Fruit fly (Drosophila melanogaster) whole organism, embryonic: ENCODE results near the gene plum.
A peak's percentile ranks its signal among the peaks of the same experiment; 100 is the strongest.

Source experiments
- B-H2 ChIP-seq: fragments of 200-800 bp; sonication (Bioruptor generic); optimal IDR thresholded peaks from 2 replicates; lab custom pipeline; 2018; ENCODE audit warnings: missing biosample characterization, mild to moderate bottlenecking, missing genetic modification characterization
- CG10321 ChIP-seq: fragments of 200-800 bp; sonication (Bioruptor generic); IDR thresholded peaks from 2 replicates; pipeline ENCODE4 v1.3.6; 2022; ENCODE audit warnings: missing biosample characterization, missing genetic modification characterization
- CG11456 ChIP-seq: fragments of 200-800 bp; sonication (Bioruptor generic); IDR thresholded peaks from 3 replicates; pipeline ENCODE4 v1.3.6; 2022; ENCODE audit warnings: missing biosample characterization, missing genetic modification characterization
- CG11504 ChIP-seq: fragments of 200-800 bp; sonication (Bioruptor generic); optimal IDR thresholded peaks from 3 replicates; lab custom pipeline; 2019; ENCODE audit warnings: missing biosample characterization, mild to moderate bottlenecking, missing genetic modification characterization, moderate library complexity
- CG11723 ChIP-seq: fragments of 200-800 bp; sonication (Bioruptor generic); optimal IDR thresholded peaks from 2 replicates; lab custom pipeline; 2017; ENCODE audit warnings: missing biosample characterization, mild to moderate bottlenecking, missing genetic modification characterization
- CG12219 ChIP-seq: fragments of 200-800 bp; sonication (Bioruptor generic); optimal IDR thresholded peaks from 3 replicates; lab custom pipeline; 2018; ENCODE audit warnings: missing biosample characterization, mild to moderate bottlenecking, missing genetic modification characterization
- CG12942 ChIP-seq: fragments of 200-800 bp; sonication (Bioruptor generic); optimal IDR thresholded peaks from 3 replicates; lab custom pipeline; 2016; ENCODE audit warnings: missing biosample characterization, missing genetic modification characterization
- CG15514 ChIP-seq: fragments of 200-800 bp; sonication (Bioruptor generic); optimal IDR thresholded peaks from 3 replicates; lab custom pipeline; 2017; ENCODE audit warnings: missing biosample characterization, missing genetic modification characterization, mild to moderate bottlenecking, moderate library complexity, missing genetic modification reagents
- CG15601 ChIP-seq: fragments of 200-800 bp; sonication (Bioruptor generic); optimal IDR thresholded peaks from 3 replicates; lab custom pipeline; 2019; ENCODE audit warnings: missing biosample characterization, mild to moderate bottlenecking, missing genetic modification characterization, moderate library complexity
- CG17361 ChIP-seq: fragments of 200-800 bp; sonication (Bioruptor generic); IDR thresholded peaks from 3 replicates; pipeline ENCODE4 v1.3.6; 2022; ENCODE audit warnings: missing biosample characterization, missing genetic modification characterization
- CG2120 ChIP-seq: fragments of 200-800 bp; sonication (Bioruptor generic); optimal IDR thresholded peaks from 3 replicates; lab custom pipeline; 2016; ENCODE audit warnings: missing biosample characterization, missing genetic modification characterization
- CG30020 ChIP-seq: fragments of 200-800 bp; optimal IDR thresholded peaks from 2 replicates; lab custom pipeline; 2019; ENCODE audit warnings: missing biosample characterization, mild to moderate bottlenecking, missing genetic modification characterization, moderate library complexity
- CG3163 ChIP-seq: fragments of 200-800 bp; sonication (Bioruptor generic); optimal IDR thresholded peaks from 3 replicates; lab custom pipeline; 2016; ENCODE audit warnings: missing biosample characterization, missing genetic modification characterization
- CG3847 ChIP-seq: fragments of 200-800 bp; sonication (Bioruptor generic); IDR thresholded peaks from 2 replicates; pipeline ENCODE4 v1.3.6; 2022; ENCODE audit warnings: missing biosample characterization, missing genetic modification characterization
- CG42726 ChIP-seq: fragments of 200-800 bp; sonication (Bioruptor generic); IDR thresholded peaks from 2 replicates; pipeline ENCODE4 v1.3.6; 2022; ENCODE audit warnings: missing biosample characterization, missing genetic modification characterization; ENCODE audit not compliant: partially characterized antibody
- CG4282 ChIP-seq: fragments of 200-800 bp; sonication (Bioruptor generic); optimal IDR thresholded peaks from 2 replicates; lab custom pipeline; 2016; ENCODE audit warnings: missing biosample characterization, missing genetic modification characterization
- CG7357 ChIP-seq: fragments of 200-800 bp; sonication (Bioruptor generic); IDR thresholded peaks from 3 replicates; pipeline ENCODE4 v1.3.6; 2022; ENCODE audit warnings: missing biosample characterization, missing genetic modification characterization
- CG7556 ChIP-seq: fragments of 200-800 bp; sonication (Bioruptor generic); optimal IDR thresholded peaks from 2 replicates; lab custom pipeline; 2017; ENCODE audit warnings: missing biosample characterization, mild to moderate bottlenecking, missing genetic modification characterization
- CG8290 ChIP-seq, 3 experiments: fragments of 200-800 bp; sonication (Bioruptor generic); optimal IDR thresholded peaks; 2 replicates each; lab custom pipeline; 2016 to 2019; ENCODE audit warnings: missing biosample characterization in 3 of 3, missing genetic modification characterization in 3 of 3, mild to moderate bottlenecking in 2 of 3, moderate library complexity in 1 of 3
- CG9727 ChIP-seq: fragments of 200-800 bp; sonication (Bioruptor generic); optimal IDR thresholded peaks from 3 replicates; lab custom pipeline; 2017; ENCODE audit warnings: missing biosample characterization, mild to moderate bottlenecking, missing genetic modification characterization
- D19B ChIP-seq: fragments of 200-800 bp; sonication (Bioruptor generic); optimal IDR thresholded peaks from 2 replicates; lab custom pipeline; 2017; ENCODE audit warnings: missing biosample characterization, mild to moderate bottlenecking, missing genetic modification characterization
- Dll ChIP-seq: fragments of 200-800 bp; sonication (Bioruptor generic); IDR thresholded peaks from 4 replicates; pipeline ENCODE4 v1.3.6; 2022; ENCODE audit warnings: missing biosample characterization, missing genetic modification characterization; ENCODE audit not compliant: partially characterized antibody
- E2f1 ChIP-seq: fragments of 200-800 bp; sonication (Bioruptor generic); IDR thresholded peaks from 2 replicates; pipeline ENCODE4 v1.3.6; 2022; ENCODE audit warnings: missing biosample characterization, missing genetic modification characterization
- E2f2 ChIP-seq: fragments of 200-800 bp; sonication (Bioruptor generic); IDR thresholded peaks from 2 replicates; pipeline ENCODE4 v1.3.6; 2022; ENCODE audit warnings: missing biosample characterization, missing genetic modification characterization
- ERR ChIP-seq: fragments of 200-800 bp; sonication (Bioruptor generic); optimal IDR thresholded peaks from 2 replicates; lab custom pipeline; 2016; ENCODE audit warnings: missing biosample characterization, missing genetic modification characterization
- Lhr ChIP-seq: fragments of 200-800 bp; sonication (Bioruptor generic); optimal IDR thresholded peaks from 3 replicates; lab custom pipeline; 2017; ENCODE audit warnings: mild to moderate bottlenecking, missing biosample characterization, missing genetic modification reagents, missing genetic modification characterization
- NC2α ChIP-seq: fragments of 200-800 bp; sonication (Bioruptor generic); optimal IDR thresholded peaks from 2 replicates; lab custom pipeline; 2016; ENCODE audit warnings: missing biosample characterization, missing genetic modification characterization
- NK7.1 ChIP-seq: fragments of 200-800 bp; sonication (Bioruptor generic); optimal IDR thresholded peaks from 3 replicates; lab custom pipeline; 2016; ENCODE audit warnings: missing biosample characterization, missing genetic modification characterization
- Six4 ChIP-seq: fragments of 200-800 bp; sonication (Bioruptor generic); optimal IDR thresholded peaks from 2 replicates; lab custom pipeline; 2016; ENCODE audit warnings: missing biosample characterization, missing genetic modification characterization
- Sox102F ChIP-seq: fragments of 200-800 bp; sonication (Bioruptor generic); optimal IDR thresholded peaks from 2 replicates; lab custom pipeline; 2018; ENCODE audit warnings: missing biosample characterization, mild to moderate bottlenecking, missing genetic modification characterization, moderate library complexity
- Stat92E ChIP-seq, 3 experiments: fragments of >200 bp in 2 of 3; fragments of 200-800 bp in 1 of 3; sonication (Bioruptor generic) in 1 of 3; optimal IDR thresholded peaks; 2 replicates each; lab custom pipeline; 2017 to 2019; ENCODE audit warnings: missing biosample characterization in 3 of 3, missing genetic modification characterization in 3 of 3, mild to moderate bottlenecking in 1 of 3, moderate library complexity in 1 of 3
- YL-1 ChIP-seq: fragments of 200-800 bp; sonication (Bioruptor generic); optimal IDR thresholded peaks from 3 replicates; lab custom pipeline; 2017; ENCODE audit warnings: missing biosample characterization, mild to moderate bottlenecking, missing genetic modification characterization
- bsh ChIP-seq, 2 experiments: fragments of 200-800 bp; sonication (Bioruptor generic); optimal IDR thresholded peaks; 2 replicates each; lab custom pipeline; 2017 to 2018; ENCODE audit warnings: mild to moderate bottlenecking in 2 of 2, missing biosample characterization in 2 of 2, missing genetic modification characterization in 2 of 2, moderate library complexity in 1 of 2
- chif ChIP-seq, 2 experiments: fragments of 200-800 bp; sonication (Bioruptor generic); optimal IDR thresholded peaks; 3 replicates each; lab custom pipeline; 2016; ENCODE audit warnings: missing biosample characterization in 2 of 2, missing genetic modification characterization in 2 of 2
- croc ChIP-seq: fragments of 200-800 bp; sonication (Bioruptor generic); conservative IDR thresholded peaks from 3 replicates; pipeline ENCODE4 v1.3.6; 2022; ENCODE audit warnings: missing biosample characterization, missing genetic modification characterization
- crp ChIP-seq, 2 experiments: fragments of 200-800 bp; sonication (Bioruptor generic); optimal IDR thresholded peaks; 2 replicates in 1 of 2; 3 replicates in 1 of 2; lab custom pipeline; 2017; ENCODE audit warnings: missing biosample characterization in 2 of 2, missing genetic modification characterization in 2 of 2, mild to moderate bottlenecking in 1 of 2, moderate library complexity in 1 of 2
- dpn ChIP-seq, 2 experiments: fragments of 200-800 bp; sonication (Bioruptor generic); optimal IDR thresholded peaks; 3 replicates each; lab custom pipeline; 2016; ENCODE audit warnings: missing biosample characterization in 2 of 2, missing genetic modification characterization in 2 of 2
- gcm ChIP-seq: fragments of 200-800 bp; sonication (Bioruptor generic); optimal IDR thresholded peaks from 2 replicates; lab custom pipeline; 2019; ENCODE audit warnings: missing biosample characterization, mild to moderate bottlenecking, missing genetic modification characterization, moderate library complexity
- gem ChIP-seq: fragments of 200-800 bp; sonication (Bioruptor generic); optimal IDR thresholded peaks from 2 replicates; lab custom pipeline; 2019; ENCODE audit warnings: missing biosample characterization, mild to moderate bottlenecking, missing genetic modification characterization, moderate library complexity
- jumu ChIP-seq: fragments of 200-800 bp; sonication (Bioruptor generic); optimal IDR thresholded peaks from 3 replicates; lab custom pipeline; 2016; ENCODE audit warnings: missing biosample characterization, missing genetic modification characterization
- kah ChIP-seq: fragments of 200-800 bp; sonication (Bioruptor generic); optimal IDR thresholded peaks from 2 replicates; lab custom pipeline; 2018; ENCODE audit warnings: missing biosample characterization, mild to moderate bottlenecking, missing genetic modification characterization
- lab ChIP-seq: fragments of 200-800 bp; sonication (Bioruptor generic); optimal IDR thresholded peaks from 3 replicates; lab custom pipeline; 2017; ENCODE audit warnings: missing biosample characterization, missing genetic modification characterization, mild to moderate bottlenecking, moderate library complexity, missing genetic modification reagents
- pfk ChIP-seq: fragments of 200-800 bp; sonication (Bioruptor generic); optimal IDR thresholded peaks from 2 replicates; lab custom pipeline; 2018; ENCODE audit warnings: missing biosample characterization, mild to moderate bottlenecking, missing genetic modification characterization, moderate library complexity
- pnt ChIP-seq: fragments of 200-800 bp; sonication (Bioruptor generic); optimal IDR thresholded peaks from 3 replicates; lab custom pipeline; 2016; ENCODE audit warnings: missing biosample characterization, missing genetic modification characterization
- slou ChIP-seq: fragments of 200-800 bp; sonication (Bioruptor generic); optimal IDR thresholded peaks from 3 replicates; lab custom pipeline; 2016; ENCODE audit warnings: missing biosample characterization, missing genetic modification characterization
- tgo ChIP-seq: fragments of 200-800 bp; sonication (Bioruptor generic); IDR thresholded peaks from 3 replicates; pipeline ENCODE4 v1.3.6; 2022; ENCODE audit warnings: missing biosample characterization, missing genetic modification characterization
- tup ChIP-seq: fragments of 200-800 bp; sonication (Bioruptor generic); optimal IDR thresholded peaks from 2 replicates; lab custom pipeline; 2016; ENCODE audit warnings: missing biosample characterization, mild to moderate bottlenecking, missing genetic modification characterization, moderate library complexity
- tx ChIP-seq: fragments of 200-800 bp; sonication (Bioruptor generic); optimal IDR thresholded peaks from 2 replicates; lab custom pipeline; 2016; ENCODE audit warnings: missing biosample characterization, missing genetic modification characterization
- zen ChIP-seq: fragments of 200-800 bp; sonication (Bioruptor generic); optimal IDR thresholded peaks from 3 replicates; lab custom pipeline; 2018; ENCODE audit warnings: missing biosample characterization, mild to moderate bottlenecking, missing genetic modification characterization, moderate library complexity

plum gene

DNA sequence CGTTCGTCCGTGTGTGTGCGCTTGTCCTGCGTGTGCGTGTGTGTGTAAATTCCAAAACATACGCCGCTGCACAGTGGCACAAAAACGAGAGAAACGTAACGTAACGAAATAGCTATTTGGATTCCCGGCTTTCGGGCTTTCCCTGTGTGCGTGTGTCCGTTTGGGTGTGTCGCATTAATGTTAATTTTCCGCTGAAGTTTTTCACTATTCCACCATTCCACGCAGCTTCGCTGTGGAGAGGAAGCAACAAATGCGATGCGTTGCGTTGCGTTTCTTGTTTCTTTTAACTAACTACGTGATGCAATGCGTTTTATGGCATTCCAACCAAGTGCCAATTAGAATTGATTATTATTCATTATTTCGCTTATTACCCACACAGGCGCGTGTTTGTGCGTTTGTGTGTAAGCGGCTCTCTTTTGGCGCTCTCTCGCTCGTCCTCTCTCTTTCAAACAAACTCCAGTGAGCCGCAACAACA, 1.8 kb upstream of the plum start (continued):
- TF ChIP-seq kah (GFP tag; lab: Kevin White, UChicago) (no peak), CG3847 (GFP tag; lab: Robert Waterston, UW) (no peak), slou (no peak), CG15601 (tag; lab: Kevin White, UChicago) (no peak), E2f2 (GFP tag; lab: Robert Waterston, UW) (no peak), chif (GFP tag; optimal IDR thresholded peaks at IDR 0.05; lab: Kevin White, UChicago) (peak in 1 of 2 experiments; percentile 2), pfk (GFP tag; lab: Kevin White, UChicago) (no peak), CG7357 (GFP tag; lab: Robert Waterston, UW) (no peak), E2f1 (GFP tag; lab: Robert Waterston, UW) (peak; percentile 33; the same call in 1 of the 2 replicates), gem (peak; percentile 52), croc (GFP tag; lab: Robert Waterston, UW) (no peak), Six4 (GFP tag; lab: Kevin White, UChicago) (no peak), CG11723 (GFP tag; lab: Kevin White, UChicago) (no peak), gcm (GFP tag; lab: Kevin White, UChicago) (peak; percentile 26), CG10321 (GFP tag; lab: Robert Waterston, UW) (0 out of 2 replicates have a peak, but pooled peaks have one; percentile 6), tgo (GFP tag; lab: Robert Waterston, UW) (no peak), CG4282 (peak; percentile 94), tup (GFP tag; lab: Kevin White, UChicago) (no peak), CG8290 (GFP tag; optimal IDR thresholded peaks at IDR 0.05; lab: Kevin White, UChicago) (no peak), CG8290 (tag; optimal IDR thresholded peaks at IDR 0.05; lab: Kevin White, UChicago) (peak in 1 of 2 experiments; percentile 6), CG11456 (GFP tag; lab: Robert Waterston, UW) (0 out of 3 replicates have a peak, but pooled peaks have one; percentile 55), pnt (GFP tag; lab: Kevin White, UChicago) (peak; percentile 8), zen (peak; percentile 9), bsh (GFP tag; optimal IDR thresholded peaks at IDR 0.05; lab: Kevin White, UChicago) (peak in 1 of 2 experiments; percentile 1), CG2120 (GFP tag; lab: Kevin White, UChicago) (peak; percentile 54), NK7.1 (GFP tag; lab: Kevin White, UChicago) (no peak), CG11504 (tag; lab: Kevin White, UChicago) (peak; percentile 46), B-H2 (no peak), tx (GFP tag; lab: Kevin White, UChicago) (no peak), YL-1 (no peak), NC2α (GFP tag; lab: Kevin White, UChicago) (peak; percentile 0), CG15514 (GFP tag; lab: Kevin White, UChicago) (peak; percentile 5), CG3163 (GFP tag; lab: Kevin White, UChicago) (peak; percentile 6), D19B (no peak), CG17361 (peak; percentile 22; the same call in 1 of the 3 replicates), Stat92E (GFP tag; optimal IDR thresholded peaks at IDR 0.05; lab: Kevin White, UChicago) (no peak), CG9727 (peak; percentile 51), crp (GFP tag; optimal IDR thresholded peaks at IDR 0.05; lab: Kevin White, UChicago) (no peak), CG7556 (GFP tag; lab: Kevin White, UChicago) (peak; percentile 40), dpn (GFP tag; optimal IDR thresholded peaks at IDR 0.05; lab: Kevin White, UChicago) (peak; percentile 37 to 48), ERR (GFP tag; lab: Kevin White, UChicago) (peak; percentile 19), CG12219 (GFP tag; lab: Kevin White, UChicago) (peak; percentile 26), CG12942 (GFP tag; lab: Kevin White, UChicago) (no peak), lab (peak; percentile 48), CG30020 (tag; lab: Kevin White, UChicago) (no peak), jumu (GFP tag; lab: Kevin White, UChicago) (peak; percentile 38), Dll (0 out of 4 replicates have a peak, but pooled peaks have one; percentile 18), Lhr (no peak), CG42726 (GFP tag; lab: Robert Waterston, UW) (no peak), Sox102F (GFP tag; lab: Kevin White, UChicago) (peak; percentile 3)
